Worm (Caenorhabditis elegans) whole organism, early embryonic: ENCODE data around the gene ZK1240.11.

Experiments used
- B0310.2 ChIP-seq: sonication (generic microtip); optimal IDR thresholded peaks from 2 replicates; lab custom pipeline; 2016; ENCODE audit warnings: mild to moderate bottlenecking, missing genetic modification characterization, missing compliant biosample characterization
- F13C5.2 ChIP-seq: sonication (generic microtip); optimal IDR thresholded peaks from 2 replicates; lab custom pipeline; 2017; ENCODE audit warnings: mild to moderate bottlenecking, missing genetic modification characterization, inconsistent platforms, missing compliant biosample characterization
- aly-1 ChIP-seq: sonication (generic microtip); optimal IDR thresholded peaks from 2 replicates; lab custom pipeline; 2016; ENCODE audit warnings: missing genetic modification characterization, missing compliant biosample characterization
- ama-1 ChIP-seq: fragments of 150-350 bp; optimal IDR thresholded peaks from 2 replicates; lab custom pipeline; 2014
- ceh-13 ChIP-seq: fragments of 200-800 bp; sonication (Bioruptor generic); optimal IDR thresholded peaks from 2 replicates; lab custom pipeline; 2018; ENCODE audit warnings: mild to moderate bottlenecking, missing genetic modification characterization, missing compliant biosample characterization
- ceh-36 ChIP-seq: sonication (generic microtip); optimal IDR thresholded peaks from 2 replicates; lab custom pipeline; 2016; ENCODE audit warnings: missing genetic modification characterization, inconsistent platforms, missing compliant biosample characterization
- ets-7 ChIP-seq: sonication (generic microtip); optimal IDR thresholded peaks from 2 replicates; lab custom pipeline; 2016; ENCODE audit warnings: missing genotype, missing genetic modification characterization, missing compliant biosample characterization
- flt-1 ChIP-seq: fragments of 200-800 bp; sonication (Bioruptor generic); IDR thresholded peaks from 2 replicates; pipeline ENCODE4 v1.3.6; 2022; ENCODE audit warnings: missing genetic modification characterization, missing compliant biosample characterization
- hmbx-1 ChIP-seq: sonication (generic microtip); optimal IDR thresholded peaks from 2 replicates; lab custom pipeline; 2016; ENCODE audit warnings: mild to moderate bottlenecking, missing genetic modification characterization, missing compliant biosample characterization
- hmg-4 ChIP-seq: fragments of 200-800 bp; sonication (Bioruptor generic); optimal IDR thresholded peaks from 2 replicates; lab custom pipeline; 2018; ENCODE audit warnings: mild to moderate bottlenecking, missing genetic modification characterization, missing compliant biosample characterization
- hnd-1 ChIP-seq: sonication (generic microtip); optimal IDR thresholded peaks from 2 replicates; lab custom pipeline; 2016; ENCODE audit warnings: missing genetic modification characterization, missing compliant biosample characterization
- pes-1 ChIP-seq: fragments of 200-800 bp; sonication (Bioruptor generic); IDR thresholded peaks from 2 replicates; pipeline ENCODE4 v1.3.6; 2022; ENCODE audit warnings: missing genetic modification reagents, missing genetic modification characterization, missing compliant biosample characterization
- scrt-1 ChIP-seq: fragments of 200-800 bp; sonication (Bioruptor generic); IDR thresholded peaks from 2 replicates; pipeline ENCODE4 v1.3.6; 2022; ENCODE audit warnings: missing genetic modification characterization, missing compliant biosample characterization
- sea-1 ChIP-seq: fragments of 200-800 bp; sonication (Bioruptor generic); conservative IDR thresholded peaks from 2 replicates; pipeline ENCODE4 v1.3.6; 2022; ENCODE audit warnings: missing genetic modification characterization, missing compliant biosample characterization
- tbx-11 ChIP-seq: fragments of 200-800 bp; sonication (Bioruptor generic); IDR thresholded peaks from 2 replicates; pipeline ENCODE4 v1.3.6; 2022; ENCODE audit warnings: missing genetic modification characterization, missing compliant biosample characterization
- tbx-37 ChIP-seq: fragments of 200-800 bp; sonication (Bioruptor generic); conservative IDR thresholded peaks from 2 replicates; pipeline ENCODE4 v1.3.6; 2022; ENCODE audit warnings: missing genetic modification reagents, missing genetic modification characterization, missing compliant biosample characterization
- tra-4 ChIP-seq: sonication (generic microtip); optimal IDR thresholded peaks from 2 replicates; lab custom pipeline; 2017; ENCODE audit warnings: missing genetic modification characterization, missing compliant biosample characterization

ZK1240.11 gene

DNA sequence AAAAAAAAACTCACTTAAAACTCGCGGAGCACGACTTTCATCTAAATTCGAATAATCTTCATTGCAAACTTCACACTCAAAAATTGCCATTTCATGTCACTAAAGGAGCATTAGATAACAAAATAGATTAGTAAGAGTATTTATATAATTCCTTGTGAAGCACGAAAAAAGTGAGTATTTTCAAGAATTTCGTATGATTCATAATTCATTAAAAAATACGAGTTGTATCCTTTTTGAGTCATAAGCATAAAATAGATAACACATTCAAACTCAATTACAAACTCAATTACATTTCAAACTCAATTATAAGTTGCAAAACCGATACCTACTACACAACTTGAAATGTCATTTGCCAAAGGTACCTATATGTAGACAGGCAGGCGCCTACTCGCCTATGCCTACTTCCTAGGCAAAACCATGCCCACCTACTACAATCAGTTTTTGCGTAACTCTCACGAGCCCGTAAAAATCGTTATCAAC, 3.9 kb downstream of the ZK1240.11 start, which contains the start of the genes ZK1240.8 and ZK1240.1:
Gene ZK1240.8 (minus strand): TSS at position 101 of the 480 bp plus-strand sequence.
Gene ZK1240.1 (plus strand): TSS at position 430 of the 480 bp plus-strand sequence.
- TF ChIP-seq tbx-11 (GFP tag; lab: Robert Waterston, UW) = no peak
- TF ChIP-seq aly-1 (tag; lab: Kevin White, UChicago) = no peak
- TF ChIP-seq scrt-1 = no peak
- no peak for TF ChIP-seq flt-1 (GFP tag; lab: Robert Waterston, UW)
- no peak for TF ChIP-seq tra-4

DNA sequence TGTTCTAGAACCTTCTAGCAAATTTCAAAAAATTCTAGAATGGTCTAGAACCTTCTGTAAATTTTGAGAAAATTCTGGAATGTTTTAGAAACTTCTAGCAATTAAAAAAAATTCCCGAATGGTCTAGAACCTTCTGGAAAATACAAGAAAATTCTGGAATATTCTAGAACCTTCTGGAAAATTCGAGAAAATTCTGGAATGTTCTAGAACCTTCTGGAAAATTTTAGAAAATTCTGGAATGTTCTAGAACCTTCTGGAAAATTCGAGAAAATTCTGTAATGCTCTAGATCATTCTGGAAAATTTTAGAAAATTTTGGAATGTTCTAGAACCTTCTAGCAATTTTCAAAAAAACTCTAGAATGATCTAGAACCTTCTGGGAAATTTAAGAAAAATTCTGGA, 5.4 kb downstream of the ZK1240.11 start:
- TF ChIP-seq flt-1 (GFP tag; lab: Robert Waterston, UW) (no peak), ama-1 (lab: Kevin White, UChicago) (no peak), F13C5.2 (tag; lab: Kevin White, UChicago) (no peak)

DNA sequence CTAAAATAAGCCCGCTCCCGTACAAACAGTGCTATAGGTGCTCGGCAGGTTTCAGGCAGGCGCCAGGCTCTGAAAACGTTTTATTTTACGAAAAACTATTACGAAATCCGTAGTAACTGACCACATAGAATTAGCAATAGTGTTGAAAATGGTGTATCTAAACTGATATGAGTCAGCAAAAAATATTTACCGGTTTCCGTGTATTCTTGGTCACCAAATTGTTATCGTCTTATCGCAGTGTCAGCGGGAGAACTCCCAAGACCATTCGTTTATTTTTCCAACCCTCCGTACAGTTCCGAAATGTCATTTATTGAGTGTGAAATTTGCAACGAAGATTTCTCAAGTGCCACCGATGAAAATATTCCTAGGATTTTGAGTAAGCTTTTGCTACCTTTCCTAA, 7.2 kb downstream of the ZK1240.11 start, which contains the start of gene F43C11.8:
Gene F43C11.8 (plus strand): TSS at position 301 of the 400 bp plus-strand sequence.
- TF ChIP-seq ceh-13 (GFP tag; lab: Kevin White, UChicago) (no peak), tbx-11 (GFP tag; lab: Robert Waterston, UW) (no peak), B0310.2 (tag; lab: Kevin White, UChicago) (no peak), hmg-4 (GFP tag; lab: Kevin White, UChicago) (no peak), ama-1 (lab: Kevin White, UChicago) (no peak), hnd-1 (tag; lab: Kevin White, UChicago) (no peak), aly-1 (tag; lab: Kevin White, UChicago) (no peak), hmbx-1 (tag; lab: Kevin White, UChicago) (no peak), ets-7 (tag; lab: Kevin White, UChicago) (no peak), ceh-36 (no peak), scrt-1 (no peak), pes-1 (GFP tag; lab: Robert Waterston, UW) (no peak), F13C5.2 (tag; lab: Kevin White, UChicago) (no peak), sea-1 (GFP tag; lab: Robert Waterston, UW) (no peak), tbx-37 (GFP tag; lab: Robert Waterston, UW) (no peak), tra-4 (no peak), flt-1 (GFP tag; lab: Robert Waterston, UW) (no peak)

DNA sequence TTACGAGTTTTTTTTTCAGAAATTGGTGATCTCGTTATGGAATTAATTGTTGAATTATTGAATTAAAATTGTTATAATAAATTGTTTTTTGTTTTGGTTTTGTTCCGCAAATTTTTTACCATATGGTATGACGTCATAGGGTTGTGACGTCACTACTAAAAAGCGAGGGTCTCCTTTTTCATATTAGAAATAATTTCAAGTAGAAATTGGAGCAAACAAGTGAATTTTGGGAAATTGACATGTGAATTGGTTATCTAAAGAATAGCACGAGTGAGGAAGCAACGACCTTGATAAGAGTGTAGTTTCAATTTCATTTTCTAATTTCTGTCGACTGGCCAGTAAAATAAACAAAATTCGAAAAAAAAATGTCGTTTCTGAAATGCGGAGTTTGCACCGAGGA, 10.5 kb downstream of the ZK1240.11 start, which contains the start of gene F43C11.7:
Gene F43C11.7 (plus strand): TSS at position 326 of the 400 bp plus-strand sequence.
- no peak for TF ChIP-seq ceh-13 (GFP tag; lab: Kevin White, UChicago)
- no peak for TF ChIP-seq pes-1 (GFP tag; lab: Robert Waterston, UW)
- TF ChIP-seq tra-4 = no peak
- no peak for TF ChIP-seq hmg-4 (GFP tag; lab: Kevin White, UChicago)
- TF ChIP-seq ama-1 (lab: Kevin White, UChicago) = no peak
- TF ChIP-seq hnd-1 (tag; lab: Kevin White, UChicago) = no peak
- TF ChIP-seq tbx-11 (GFP tag; lab: Robert Waterston, UW) = no peak
- no peak for TF ChIP-seq sea-1 (GFP tag; lab: Robert Waterston, UW)
- TF ChIP-seq aly-1 (tag; lab: Kevin White, UChicago) = no peak
- TF ChIP-seq hmbx-1 (tag; lab: Kevin White, UChicago) = no peak
- TF ChIP-seq ets-7 (tag; lab: Kevin White, UChicago) = no peak
- TF ChIP-seq tbx-37 (GFP tag; lab: Robert Waterston, UW) = no peak

DNA sequence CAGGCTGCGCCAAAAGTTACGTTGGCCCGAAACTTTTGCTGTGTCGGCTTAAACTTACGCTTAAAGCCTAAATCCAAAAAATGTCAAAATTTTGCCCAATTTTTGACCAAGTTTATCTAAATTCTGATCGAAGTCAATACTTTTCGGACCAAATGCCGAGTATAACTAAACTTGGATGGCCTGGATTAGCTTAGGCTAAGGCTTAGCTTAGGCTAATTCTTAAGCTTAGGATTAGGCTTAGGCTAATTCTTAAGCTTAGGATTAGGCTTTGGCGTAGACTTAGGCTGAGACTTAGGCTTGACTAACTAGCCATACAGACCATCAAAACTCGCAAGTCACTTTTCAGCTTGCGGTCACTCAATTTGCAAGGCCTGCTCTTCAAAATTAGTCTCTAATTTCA, 11.1 kb downstream of the ZK1240.11 start:
- TF ChIP-seq ceh-36 (peak; percentile 71), sea-1 (GFP tag; lab: Robert Waterston, UW) (no peak), ets-7 (tag; lab: Kevin White, UChicago) (no peak), aly-1 (tag; lab: Kevin White, UChicago) (no peak)

DNA sequence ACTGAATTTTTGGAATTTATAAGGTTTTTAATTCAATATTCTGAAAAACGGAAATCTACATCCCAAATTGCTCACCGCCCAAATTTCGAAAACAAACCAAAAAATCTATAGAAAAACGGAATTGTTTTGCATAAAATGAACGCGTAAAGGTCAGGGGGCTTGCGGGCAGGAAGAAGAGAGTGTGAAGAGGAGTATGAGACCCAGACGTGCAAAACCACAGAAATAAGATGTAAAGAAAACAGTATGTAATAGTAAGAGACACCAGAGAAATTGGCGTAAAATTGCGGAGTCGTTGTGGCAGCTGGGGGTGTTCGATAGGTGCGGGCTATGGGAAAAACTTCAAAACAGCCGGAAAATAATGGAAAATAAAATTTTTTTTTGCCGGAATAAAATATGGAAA, 15.9 kb downstream of the ZK1240.11 start:
- TF ChIP-seq aly-1 (tag; lab: Kevin White, UChicago) (no peak), pes-1 (GFP tag; lab: Robert Waterston, UW) (no peak), ets-7 (tag; lab: Kevin White, UChicago) (no peak), F13C5.2 (tag; lab: Kevin White, UChicago) (peak; percentile 15)

DNA sequence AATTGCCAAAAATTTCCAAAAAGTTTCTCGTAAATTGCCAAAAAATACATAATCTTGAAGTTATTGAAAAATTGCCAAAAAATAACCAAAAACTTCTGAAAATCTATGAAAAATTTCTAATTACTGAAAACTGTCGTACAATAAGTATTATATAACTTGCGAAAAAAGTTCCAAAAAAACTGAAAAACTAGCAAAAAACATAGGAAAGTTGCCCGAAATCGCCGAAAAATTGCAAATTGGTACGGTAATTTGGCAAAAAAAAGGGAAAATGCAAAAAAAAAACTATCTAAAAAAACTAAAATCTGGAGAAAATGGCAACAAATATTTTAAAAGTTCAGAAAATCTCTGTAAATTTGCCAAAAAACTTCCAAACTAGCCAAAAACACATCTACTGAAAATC, 16.5 kb downstream of the ZK1240.11 start, which contains the start of gene enri-1:
Gene enri-1 (minus strand): TSS at position 101 of the 400 bp plus-strand sequence.
- no peak for TF ChIP-seq tra-4
- TF ChIP-seq F13C5.2 (tag; lab: Kevin White, UChicago) = no peak
- TF ChIP-seq scrt-1 = no peak
- no peak for TF ChIP-seq hmg-4 (GFP tag; lab: Kevin White, UChicago)
- no peak for TF ChIP-seq sea-1 (GFP tag; lab: Robert Waterston, UW)
- TF ChIP-seq B0310.2 (tag; lab: Kevin White, UChicago) = no peak
- no peak for TF ChIP-seq pes-1 (GFP tag; lab: Robert Waterston, UW)
- no peak for TF ChIP-seq tbx-11 (GFP tag; lab: Robert Waterston, UW)

DNA sequence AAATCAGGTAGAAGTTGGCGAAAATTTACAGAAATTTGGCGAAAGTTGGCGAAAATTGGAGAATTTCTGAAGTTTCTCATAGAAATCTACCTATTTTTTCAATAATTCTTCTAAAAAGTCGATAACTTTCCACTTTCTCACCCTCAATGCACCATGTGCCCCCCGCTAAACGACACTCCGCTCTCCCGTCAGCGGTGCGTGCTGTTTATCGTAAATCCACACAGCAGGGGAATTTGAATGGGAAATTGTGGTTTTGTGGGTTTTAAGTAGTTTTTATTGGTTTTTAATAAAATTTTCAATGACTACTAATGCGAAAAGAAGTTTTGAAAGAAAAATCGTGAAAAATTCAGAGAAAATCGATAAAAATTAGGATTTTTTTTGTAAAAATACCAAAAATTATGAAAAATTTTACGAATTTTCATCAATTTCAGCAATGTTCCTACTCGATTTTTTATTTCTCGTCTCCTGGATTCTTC, 17.0 kb downstream of the ZK1240.11 start, which contains the start of gene F43C11.6:
Gene F43C11.6 (plus strand): TSS at position 426 of the 476 bp plus-strand sequence.
- TF ChIP-seq tra-4 (no peak), pes-1 (GFP tag; lab: Robert Waterston, UW) (no peak), tbx-11 (GFP tag; lab: Robert Waterston, UW) (no peak), scrt-1 (no peak), hnd-1 (tag; lab: Kevin White, UChicago) (no peak), aly-1 (tag; lab: Kevin White, UChicago) (no peak), hmbx-1 (tag; lab: Kevin White, UChicago) (no peak), flt-1 (GFP tag; lab: Robert Waterston, UW) (no peak), hmg-4 (GFP tag; lab: Kevin White, UChicago) (no peak), F13C5.2 (tag; lab: Kevin White, UChicago) (no peak), ama-1 (lab: Kevin White, UChicago) (no peak), ets-7 (tag; lab: Kevin White, UChicago) (no peak), ceh-36 (no peak), sea-1 (GFP tag; lab: Robert Waterston, UW) (no peak), ceh-13 (GFP tag; lab: Kevin White, UChicago) (no peak), B0310.2 (tag; lab: Kevin White, UChicago) (no peak), tbx-37 (GFP tag; lab: Robert Waterston, UW) (no peak)
